Worm (Caenorhabditis elegans) whole organism, midembryonic: ENCODE measurements around the gene K08E4.2.

Experiments used
- T22C8.4 ChIP-seq: fragments of 200-800 bp; sonication (Bioruptor generic); IDR thresholded peaks from 2 replicates; pipeline ENCODE4 v1.3.6; 2022; ENCODE audit warnings: missing genetic modification characterization, missing compliant biosample characterization
- cog-1 ChIP-seq: sonication (generic microtip); optimal IDR thresholded peaks from 2 replicates; lab custom pipeline; 2016; ENCODE audit warnings: missing genetic modification characterization, missing compliant biosample characterization
- flt-1 ChIP-seq: fragments of 200-800 bp; sonication (Bioruptor generic); IDR thresholded peaks from 2 replicates; pipeline ENCODE4 v1.3.6; 2022; ENCODE audit warnings: missing genetic modification characterization, missing compliant biosample characterization
- klf-2 ChIP-seq: fragments of 200-800 bp; sonication (Bioruptor generic); conservative IDR thresholded peaks from 2 replicates; pipeline ENCODE4 v1.3.6; 2022; ENCODE audit warnings: missing genetic modification reagents, missing genetic modification characterization, missing compliant biosample characterization
- med-1 ChIP-seq: sonication (generic microtip); optimal IDR thresholded peaks from 2 replicates; lab custom pipeline; 2017; ENCODE audit warnings: missing genetic modification characterization, mild to moderate bottlenecking, missing compliant biosample characterization, antibody characterized with exemption, missing genetic modification reagents; ENCODE audit not compliant: insufficient read depth
- ref-1 ChIP-seq: fragments of 200-800 bp; sonication (Bioruptor generic); conservative IDR thresholded peaks from 2 replicates; pipeline ENCODE4 v1.3.6; 2022; ENCODE audit warnings: missing genetic modification reagents, missing genetic modification characterization, missing compliant biosample characterization
- tab-1 ChIP-seq: fragments of 200-800 bp; sonication (Bioruptor generic); IDR thresholded peaks from 2 replicates; pipeline ENCODE4 v1.3.6; 2022; ENCODE audit warnings: missing genetic modification characterization, missing compliant biosample characterization
- ztf-23 ChIP-seq: fragments of 200-800 bp; sonication (Bioruptor generic); IDR thresholded peaks from 2 replicates; pipeline ENCODE4 v1.3.6; 2022; ENCODE audit warnings: missing genetic modification reagents, missing genetic modification characterization, missing compliant biosample characterization
- ztf-29 ChIP-seq: fragments of 200-800 bp; sonication (Bioruptor generic); IDR thresholded peaks from 2 replicates; pipeline ENCODE4 v1.3.6; 2022; ENCODE audit warnings: missing genetic modification reagents, missing genetic modification characterization, missing compliant biosample characterization

ce11 chrIV:12040431-12040830 lies 16.0 kb downstream of the K08E4.2 start:
- TF ChIP-seq flt-1 (GFP tag; lab: Robert Waterston, UW) (no peak), T22C8.4 (GFP tag; lab: Robert Waterston, UW) (no peak), ztf-29 (GFP tag; lab: Robert Waterston, UW) (no peak), ref-1 (GFP tag; lab: Robert Waterston, UW) (no peak), klf-2 (no peak), med-1 (GFP tag; lab: Kevin White, UChicago) (no peak), cog-1 (tag; lab: Kevin White, UChicago) (no peak), tab-1 (GFP tag; lab: Robert Waterston, UW) (no peak), ztf-23 (no peak)
